Fruit fly (Drosophila melanogaster): Measurements from ENCODE around the gene Jon25Bii.

The Jon25Bii gene

DNA sequence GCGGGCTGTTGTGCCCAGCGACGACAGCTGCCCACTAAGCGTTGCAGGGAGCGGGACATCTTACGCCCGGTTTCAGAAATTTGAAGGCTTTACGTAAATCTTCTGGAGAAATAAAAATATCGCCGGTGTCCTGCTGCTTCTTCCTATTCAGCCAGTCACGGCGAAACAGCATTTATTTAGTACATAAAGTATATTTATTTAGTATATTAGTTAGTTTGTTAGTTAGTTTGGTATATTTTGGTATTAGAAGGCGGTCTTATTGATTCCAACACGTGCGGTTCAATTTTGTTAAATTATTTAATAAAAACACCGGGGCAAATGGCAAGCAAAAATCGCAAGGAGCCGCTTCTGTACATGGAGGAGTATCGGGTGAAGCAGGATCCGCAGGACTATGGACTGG, 15.8 kb upstream of the Jon25Bii start, which contains the start of the genes Scox and Polr1C (continued):
- no peak for TF ChIP-seq ato (GFP tag; IDR thresholded peaks at IDR 0.05; ENCODE audit: partially characterized antibody)
- no peak for TF ChIP-seq CG1602 (GFP tag; optimal IDR thresholded peaks at IDR 0.05)
- peak; percentile 55 for TF ChIP-seq CG9797 (GFP tag; optimal IDR thresholded peaks at IDR 0.05)
- no peak for TF ChIP-seq CG14965 (GFP tag; optimal IDR thresholded peaks at IDR 0.05; ENCODE audit: borderline replicate concordance)
- TF ChIP-seq Dfd (GFP tag; optimal IDR thresholded peaks at IDR 0.05) = no peak
- TF ChIP-seq Fer2 (tag; optimal IDR thresholded peaks at IDR 0.05) = no peak
- peak; percentile 46 for TF ChIP-seq pzg (GFP tag; optimal IDR thresholded peaks at IDR 0.05)
- TF ChIP-seq Dp (GFP tag; optimal IDR thresholded peaks at IDR 0.05) = peak; percentile 19
- no peak for TF ChIP-seq Sox100B (GFP tag; optimal IDR thresholded peaks at IDR 0.05)
- peak; percentile 44 for TF ChIP-seq MESR4 (GFP tag; optimal IDR thresholded peaks at IDR 0.05)
- peak; percentile 58 for TF ChIP-seq YL-1 (GFP tag; optimal IDR thresholded peaks at IDR 0.05)
- TF ChIP-seq trem (tag; optimal IDR thresholded peaks at IDR 0.05) = peak; percentile 7
- TF ChIP-seq Hr78 (GFP tag; optimal IDR thresholded peaks at IDR 0.05) = no peak
- peak; percentile 33 for TF ChIP-seq Max (GFP tag; optimal IDR thresholded peaks at IDR 0.05)

dm6 chr2L:4967511-4967910, 14.6 kb upstream of the Jon25Bii start, which contains the start of gene eIF3i:
Gene eIF3i (minus strand): TSS chr2L:4967775.
- TF ChIP-seq MBD-R2 (GFP tag; IDR thresholded peaks at IDR 0.05) (peak; percentile 42; the same call in 1 of the 2 replicates), Med (GFP tag) (peak; percentile 65), CG11093 (GFP tag; IDR thresholded peaks at IDR 0.05) (no peak), CoRest (tag; optimal IDR thresholded peaks at IDR 0.05) (no peak), CG10654 (GFP tag; optimal IDR thresholded peaks at IDR 0.05) (no peak), CG32767 (GFP tag; IDR thresholded peaks at IDR 0.05) (no peak), CG4617 (GFP tag; optimal IDR thresholded peaks at IDR 0.05; ENCODE audit: borderline replicate concordance) (peak; percentile 54), CG15479 (GFP tag; optimal IDR thresholded peaks at IDR 0.05) (peak; percentile 28), CG15696 (tag; optimal IDR thresholded peaks at IDR 0.05) (no peak), Awh (GFP tag; IDR thresholded peaks at IDR 0.05) (no peak), stwl (tag; optimal IDR thresholded peaks at IDR 0.05) (peak; percentile 11), Dp (GFP tag; optimal IDR thresholded peaks at IDR 0.05) (peak; percentile 18), Hr78 (GFP tag; optimal IDR thresholded peaks at IDR 0.05) (no peak), CG10209 (GFP tag; optimal IDR thresholded peaks at IDR 0.05) (no peak), Hsf (GFP tag; optimal IDR thresholded peaks at IDR 0.05) (no peak), CG8924 (tag; optimal IDR thresholded peaks at IDR 0.05) (peak; percentile 6), CG9797 (GFP tag; optimal IDR thresholded peaks at IDR 0.05) (peak; percentile 64), YL-1 (GFP tag; optimal IDR thresholded peaks at IDR 0.05) (peak; percentile 51), CG4360 (GFP tag; IDR thresholded peaks at IDR 0.05) (0 out of 2 replicates have a peak, but pooled peaks have one; percentile 33), CG4282 (GFP tag; optimal IDR thresholded peaks at IDR 0.05) (no peak), bigmax (GFP tag; optimal IDR thresholded peaks at IDR 0.05) (peak; percentile 97), phol (tag; optimal IDR thresholded peaks at IDR 0.05) (peak; percentile 1), dm (GFP tag; optimal IDR thresholded peaks at IDR 0.05) (peak; percentile 61), bbx (GFP tag; IDR thresholded peaks at IDR 0.05; ENCODE audit: partially characterized antibody) (no peak), pho (GFP tag; optimal IDR thresholded peaks at IDR 0.05) (no peak), CG10147 (GFP tag; optimal IDR thresholded peaks at IDR 0.05) (no peak), CG1647 (GFP tag; optimal IDR thresholded peaks at IDR 0.05) (no peak), ato (GFP tag; IDR thresholded peaks at IDR 0.05; ENCODE audit: partially characterized antibody) (no peak), kni (GFP tag; optimal IDR thresholded peaks at IDR 0.05) (no peak), z (GFP tag; IDR thresholded peaks at IDR 0.05) (no peak), toy (GFP tag; IDR thresholded peaks at IDR 0.05) (no peak), peb (GFP tag; IDR thresholded peaks at IDR 0.05) (no peak), HmgZ (tag; optimal IDR thresholded peaks at IDR 0.05) (peak; percentile 38), shn (GFP tag; optimal IDR thresholded peaks at IDR 0.05) (no peak), CG15601 (tag; optimal IDR thresholded peaks at IDR 0.05) (no peak), CG31224 (GFP tag; IDR thresholded peaks at IDR 0.05) (no peak), BEAF-32 (GFP tag; optimal IDR thresholded peaks at IDR 0.05) (peak; percentile 17), CG34422 (GFP tag; IDR thresholded peaks at IDR 0.05) (peak; percentile 49; the same call in 1 of the 3 replicates), CG33557 (GFP tag; optimal IDR thresholded peaks at IDR 0.05) (no peak), MESR4 (GFP tag; optimal IDR thresholded peaks at IDR 0.05) (peak; percentile 66)

All from whole organism, embryonic.